Worm (Caenorhabditis elegans): ENCODE measurements around the gene ncx-9.

- TF ChIP-seq tbx-2 (tag; optimal IDR thresholded peaks at IDR 0.05) (no peak), lsy-2 (tag; optimal IDR thresholded peaks at IDR 0.05) (no peak), nhr-237 (tag; optimal IDR thresholded peaks at IDR 0.05) (no peak), ama-1 (optimal IDR thresholded peaks at IDR 0.05) (no peak), snpc-4 (tag; optimal IDR thresholded peaks at IDR 0.05) (no peak), zip-4 (GFP tag; optimal IDR thresholded peaks at IDR 0.05) (no peak), zag-1 (tag; optimal IDR thresholded peaks at IDR 0.05) (no peak), nhr-76 (tag; optimal IDR thresholded peaks at IDR 0.05) (no peak), ztf-11 (tag; optimal IDR thresholded peaks at IDR 0.05) (no peak), lin-39 (tag; optimal IDR thresholded peaks at IDR 0.05) (no peak), F16B12.6 (tag; optimal IDR thresholded peaks at IDR 0.05) (no peak), egl-27 (tag; optimal IDR thresholded peaks at IDR 0.05) (no peak), jun-1 (tag; optimal IDR thresholded peaks at IDR 0.05) (no peak), nhr-11 (tag; optimal IDR thresholded peaks at IDR 0.05) (no peak)
Observed at ce11 chrV:5039559-5039958, 44.5 kb upstream of the ncx-9 start, which contains the start of gene K11D12.11.

All from whole organism, L1 larva.